Fruit fly (Drosophila melanogaster) whole organism, pupa: ENCODE results near the gene CG31465.

Experiments
- CG10348 ChIP-seq: fragments of 200-800 bp; sonication (Bioruptor generic); IDR thresholded peaks from 2 replicates; pipeline ENCODE4 v1.3.6; 2022; ENCODE audit warnings: missing biosample characterization, missing genetic modification characterization
- CG12605 ChIP-seq: fragments of 200-800 bp; sonication (Bioruptor generic); IDR thresholded peaks from 2 replicates; pipeline ENCODE4 v1.3.6; 2022; ENCODE audit warnings: missing biosample characterization, missing genetic modification characterization
- CG13204 ChIP-seq: fragments of 200-800 bp; sonication (Bioruptor generic); optimal IDR thresholded peaks from 2 replicates; lab custom pipeline; 2018; ENCODE audit warnings: missing biosample characterization, mild to moderate bottlenecking, missing genetic modification characterization, moderate library complexity
- CG14655 ChIP-seq: fragments of 200-800 bp; sonication (Bioruptor generic); optimal IDR thresholded peaks from 3 replicates; lab custom pipeline; 2017; ENCODE audit warnings: mild to moderate bottlenecking, missing biosample characterization, missing genetic modification reagents, missing genetic modification characterization
- CG15710 ChIP-seq: fragments of 200-800 bp; sonication (Bioruptor generic); optimal IDR thresholded peaks from 2 replicates; lab custom pipeline; 2018; ENCODE audit warnings: missing biosample characterization, mild to moderate bottlenecking, missing genetic modification characterization, moderate library complexity
- CG17806 ChIP-seq: fragments of 200-800 bp; sonication (Bioruptor generic); optimal IDR thresholded peaks from 2 replicates; lab custom pipeline; 2018; ENCODE audit warnings: missing biosample characterization, mild to moderate bottlenecking, missing genetic modification characterization, moderate library complexity
- CG32121 ChIP-seq: fragments of 200-800 bp; sonication (Bioruptor generic); IDR thresholded peaks from 2 replicates; pipeline ENCODE4 v1.3.6; 2022; ENCODE audit warnings: missing biosample characterization, missing genetic modification characterization
- CG34367 ChIP-seq: fragments of 200-800 bp; sonication (Bioruptor generic); optimal IDR thresholded peaks from 2 replicates; lab custom pipeline; 2018; ENCODE audit warnings: missing biosample characterization, mild to moderate bottlenecking, missing genetic modification characterization
- CG4496 ChIP-seq: fragments of 200-800 bp; sonication (Bioruptor generic); IDR thresholded peaks from 3 replicates; pipeline ENCODE4 v1.3.6; 2022; ENCODE audit warnings: missing biosample characterization, missing genetic modification characterization
- CG8159 ChIP-seq: fragments of 200-800 bp; sonication (Bioruptor generic); optimal IDR thresholded peaks from 3 replicates; lab custom pipeline; 2018; ENCODE audit warnings: missing biosample characterization, mild to moderate bottlenecking, missing genetic modification characterization, moderate library complexity
- CG8301 ChIP-seq: fragments of 200-800 bp; sonication (Bioruptor generic); optimal IDR thresholded peaks from 2 replicates; lab custom pipeline; 2018; ENCODE audit warnings: missing biosample characterization, mild to moderate bottlenecking, missing genetic modification characterization
- CG9948 ChIP-seq: fragments of 200-800 bp; sonication (Bioruptor generic); optimal IDR thresholded peaks from 2 replicates; lab custom pipeline; 2018; ENCODE audit warnings: missing biosample characterization, mild to moderate bottlenecking, missing genetic modification characterization, moderate library complexity
- D1 ChIP-seq: fragments of 200-800 bp; sonication (Bioruptor generic); optimal IDR thresholded peaks from 2 replicates; lab custom pipeline; 2018; ENCODE audit warnings: missing biosample characterization, mild to moderate bottlenecking, missing genetic modification characterization, moderate library complexity
- EcR ChIP-seq: fragments of 200-800 bp; sonication (Bioruptor generic); optimal IDR thresholded peaks from 3 replicates; lab custom pipeline; 2019; ENCODE audit warnings: missing biosample characterization, missing genetic modification characterization, mild to moderate bottlenecking, moderate library complexity, missing genetic modification reagents
- Ets98B ChIP-seq: fragments of 200-800 bp; sonication (Bioruptor generic); IDR thresholded peaks from 2 replicates; pipeline ENCODE4 v1.3.6; 2022; ENCODE audit warnings: missing biosample characterization, missing genetic modification characterization
- Pif1A ChIP-seq: fragments of 200-800 bp; sonication (Bioruptor generic); optimal IDR thresholded peaks from 3 replicates; lab custom pipeline; 2016; ENCODE audit warnings: missing biosample characterization, missing genetic modification characterization
- Pif1B ChIP-seq: fragments of 200-800 bp; sonication (Bioruptor generic); optimal IDR thresholded peaks from 3 replicates; lab custom pipeline; 2016; ENCODE audit warnings: missing biosample characterization, missing genetic modification characterization
- Snoo ChIP-seq: fragments of 200-800 bp; sonication (Bioruptor generic); optimal IDR thresholded peaks from 3 replicates; lab custom pipeline; 2017; ENCODE audit warnings: missing biosample characterization, mild to moderate bottlenecking, missing genetic modification characterization, inconsistent platforms
- fd96Ca ChIP-seq: fragments of 200-800 bp; sonication (Bioruptor generic); IDR thresholded peaks from 3 replicates; pipeline ENCODE4 v1.3.6; 2022; ENCODE audit warnings: missing biosample characterization, missing genetic modification characterization
- gl ChIP-seq: fragments of 200-800 bp; sonication (Bioruptor generic); optimal IDR thresholded peaks from 2 replicates; lab custom pipeline; 2018; ENCODE audit warnings: missing biosample characterization, mild to moderate bottlenecking, missing genetic modification characterization
- rn ChIP-seq: fragments of 200-800 bp; sonication (Bioruptor generic); IDR thresholded peaks from 2 replicates; pipeline ENCODE4 v1.3.6; 2022; ENCODE audit warnings: missing biosample characterization, missing genetic modification characterization

Gene CG31465

DNA sequence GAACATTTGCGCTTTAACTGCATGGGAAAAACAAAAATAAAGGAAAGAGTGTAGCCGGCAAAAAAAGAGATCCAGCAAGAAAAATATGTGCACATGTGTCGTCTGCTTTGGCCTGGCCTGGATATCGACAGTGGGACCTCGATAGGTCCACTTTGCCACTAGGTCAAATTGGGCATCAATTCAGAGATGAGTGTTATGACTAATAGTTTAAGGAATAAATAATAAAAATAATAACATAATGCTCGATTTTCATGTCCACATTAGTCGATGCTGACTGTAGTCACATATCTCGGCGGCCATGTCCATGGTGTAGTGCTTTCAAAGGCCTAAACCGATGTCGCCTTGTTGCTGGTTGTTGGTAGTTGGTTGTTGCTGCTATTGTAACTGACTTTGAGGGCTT is 17.0 kb downstream of the CG31465 start:
- TF ChIP-seq CG4496 (GFP tag; lab: Robert Waterston, UW) (peak; percentile 98), gl (peak; percentile 94), Ets98B (peak; percentile 97), CG8301 (tag; lab: Kevin White, UChicago) (peak; percentile 96), rn (GFP tag; lab: Robert Waterston, UW) (peak; percentile 88), Pif1A (GFP tag; lab: Kevin White, UChicago) (peak; percentile 97), CG14655 (GFP tag; lab: Kevin White, UChicago) (peak; percentile 97), CG13204 (GFP tag; lab: Kevin White, UChicago) (peak; percentile 94), CG8159 (tag; lab: Kevin White, UChicago) (peak; percentile 95), CG34367 (peak; percentile 95), CG10348 (GFP tag; lab: Robert Waterston, UW) (peak; percentile 73), CG9948 (tag; lab: Kevin White, UChicago) (peak; percentile 96), CG32121 (GFP tag; lab: Robert Waterston, UW) (peak; percentile 88), Pif1B (GFP tag; lab: Kevin White, UChicago) (peak; percentile 96), Snoo (peak; percentile 83), CG12605 (peak; percentile 96), CG15710 (peak; percentile 96), fd96Ca (GFP tag; lab: Robert Waterston, UW) (peak; percentile 97), CG17806 (tag; lab: Kevin White, UChicago) (peak; percentile 97), D1 (tag; lab: Kevin White, UChicago) (peak; percentile 89), EcR (GFP tag; lab: Kevin White, UChicago) (peak; percentile 47)
- TF ChIP-seq, all 21 proteins: peak for 21

DNA sequence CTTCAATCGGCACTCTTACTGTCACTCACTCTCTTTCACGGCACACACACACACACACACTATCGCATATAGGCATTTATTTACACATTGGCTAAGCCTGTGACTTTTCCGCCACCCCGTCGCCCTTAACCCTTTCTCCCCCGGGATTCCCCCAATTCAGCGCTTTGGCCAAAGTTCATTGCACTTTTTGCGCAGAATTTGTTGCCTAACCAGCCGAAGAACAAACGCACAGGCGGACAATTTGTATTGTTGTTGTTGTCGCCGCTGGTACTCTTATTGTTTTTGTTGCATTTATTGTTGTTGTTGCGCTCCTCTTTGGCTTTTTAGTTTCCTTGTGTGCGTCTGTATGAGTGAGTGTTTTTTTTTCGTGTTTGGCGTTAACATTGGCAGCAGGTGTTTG is 18.1 kb downstream of the CG31465 start:
- TF ChIP-seq EcR (GFP tag; lab: Kevin White, UChicago) (peak; percentile 78), CG12605 (no peak)
- TF ChIP-seq, all 21 proteins: peak for 1

DNA sequence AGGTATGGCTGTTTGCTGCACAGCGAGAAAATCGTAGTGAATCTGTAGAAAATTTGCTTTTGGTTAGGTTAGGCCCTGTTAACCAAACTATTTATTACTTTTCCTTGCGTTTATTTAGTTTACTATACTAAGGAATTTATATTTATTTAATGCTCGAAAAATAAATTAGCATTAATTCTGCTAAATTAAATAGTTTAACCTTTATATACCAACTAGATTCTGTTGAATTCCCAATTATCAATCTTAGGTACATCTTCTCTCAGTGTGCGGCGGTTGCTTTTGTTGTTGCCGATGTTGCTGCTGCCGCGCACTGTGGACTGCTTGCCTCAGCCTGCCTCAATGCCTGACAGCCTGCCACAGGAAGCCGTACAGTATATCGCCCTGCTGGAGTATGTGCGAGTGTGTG is 18.6 kb downstream of the CG31465 start:
- peak; percentile 42; the same call in 1 of the 2 replicates for TF ChIP-seq CG12605
- TF ChIP-seq CG10348 (GFP tag; lab: Robert Waterston, UW), result no peak
- peak; percentile 53 for TF ChIP-seq gl
- TF ChIP-seq CG14655 (GFP tag; lab: Kevin White, UChicago), result peak; percentile 89
- TF ChIP-seq CG34367, result peak; percentile 24
- no peak for TF ChIP-seq CG32121 (GFP tag; lab: Robert Waterston, UW)
- peak; percentile 87 for TF ChIP-seq CG8159 (tag; lab: Kevin White, UChicago)
- TF ChIP-seq CG15710, result peak; percentile 72
- TF ChIP-seq D1 (tag; lab: Kevin White, UChicago), result peak; percentile 51
- TF ChIP-seq CG4496 (GFP tag; lab: Robert Waterston, UW), result peak; percentile 45; the same call in 1 of the 3 replicates
- TF ChIP-seq CG8301 (tag; lab: Kevin White, UChicago), result peak; percentile 79
- peak; percentile 58 for TF ChIP-seq Pif1B (GFP tag; lab: Kevin White, UChicago)
- peak; percentile 84 for TF ChIP-seq CG17806 (tag; lab: Kevin White, UChicago)
- TF ChIP-seq CG9948 (tag; lab: Kevin White, UChicago), result peak; percentile 76
- no peak for TF ChIP-seq rn (GFP tag; lab: Robert Waterston, UW)
- no peak for TF ChIP-seq fd96Ca (GFP tag; lab: Robert Waterston, UW)
- TF ChIP-seq CG13204 (GFP tag; lab: Kevin White, UChicago), result peak; percentile 28
- TF ChIP-seq Ets98B, result peak; percentile 33; the same call in 1 of the 2 replicates
- TF ChIP-seq Pif1A (GFP tag; lab: Kevin White, UChicago), result peak; percentile 57
- peak; percentile 51 for TF ChIP-seq Snoo
- no peak for TF ChIP-seq EcR (GFP tag; lab: Kevin White, UChicago)
- TF ChIP-seq, all 21 proteins: peak for 16

DNA sequence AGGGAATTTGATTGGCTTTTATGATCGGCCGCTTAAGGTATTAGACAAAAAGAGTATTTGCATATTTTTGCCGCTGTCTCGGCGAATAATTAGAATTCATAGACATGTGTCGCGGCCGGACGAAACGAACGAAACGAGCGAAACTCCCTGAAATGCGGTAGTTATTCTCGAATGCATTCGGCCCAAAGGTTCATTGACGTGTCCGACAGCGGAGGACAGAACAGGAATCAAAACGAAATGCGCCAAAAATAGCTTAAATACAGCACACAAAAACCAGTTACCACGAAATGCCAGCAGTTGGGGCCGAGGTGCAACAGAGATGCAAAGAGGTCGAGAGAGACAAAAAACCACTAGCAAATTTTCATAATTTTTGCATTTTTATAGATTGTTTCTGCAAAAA is 23.7 kb downstream of the CG31465 start:
- TF ChIP-seq CG8159 (tag; lab: Kevin White, UChicago) (no peak), CG14655 (GFP tag; lab: Kevin White, UChicago) (peak; percentile 5), Pif1B (GFP tag; lab: Kevin White, UChicago) (no peak), CG32121 (GFP tag; lab: Robert Waterston, UW) (no peak), EcR (GFP tag; lab: Kevin White, UChicago) (peak; percentile 90), CG12605 (no peak), CG10348 (GFP tag; lab: Robert Waterston, UW) (no peak), CG9948 (tag; lab: Kevin White, UChicago) (no peak), CG15710 (peak; percentile 2), Ets98B (no peak), CG17806 (tag; lab: Kevin White, UChicago) (no peak)

DNA sequence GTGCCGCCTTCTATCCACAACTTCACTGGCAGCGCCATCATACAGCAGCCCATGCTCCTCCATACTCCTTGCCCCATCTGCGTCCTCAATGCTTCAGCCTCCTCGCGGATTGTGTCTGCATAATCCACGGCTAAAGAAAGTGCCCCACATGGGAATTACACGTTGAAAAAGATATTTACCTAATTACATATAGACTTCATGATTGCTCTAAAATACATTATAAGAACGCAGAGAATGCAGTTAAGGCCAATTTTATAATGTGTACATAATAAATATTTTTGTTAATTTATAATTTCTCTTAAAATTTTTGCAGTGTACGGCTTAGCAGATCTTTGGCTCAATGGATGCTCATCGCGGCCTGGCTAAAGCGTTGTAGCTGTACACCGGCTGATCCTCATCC is 25.0 kb downstream of the CG31465 start:
- no peak for TF ChIP-seq CG10348 (GFP tag; lab: Robert Waterston, UW)
- TF ChIP-seq CG12605, result peak; percentile 83
- TF ChIP-seq CG9948 (tag; lab: Kevin White, UChicago), result peak; percentile 94
- TF ChIP-seq Pif1A (GFP tag; lab: Kevin White, UChicago), result peak; percentile 87
- peak; percentile 90 for TF ChIP-seq Ets98B
- TF ChIP-seq CG34367, result peak; percentile 87
- peak; percentile 83 for TF ChIP-seq CG32121 (GFP tag; lab: Robert Waterston, UW)
- peak; percentile 84 for TF ChIP-seq D1 (tag; lab: Kevin White, UChicago)
- peak; percentile 88 for TF ChIP-seq CG8159 (tag; lab: Kevin White, UChicago)
- TF ChIP-seq gl, result peak; percentile 65
- peak; percentile 94 for TF ChIP-seq CG14655 (GFP tag; lab: Kevin White, UChicago)
- peak; percentile 85 for TF ChIP-seq Pif1B (GFP tag; lab: Kevin White, UChicago)
- peak; percentile 78 for TF ChIP-seq rn (GFP tag; lab: Robert Waterston, UW)
- TF ChIP-seq EcR (GFP tag; lab: Kevin White, UChicago), result peak; percentile 6
- TF ChIP-seq CG13204 (GFP tag; lab: Kevin White, UChicago), result peak; percentile 57
- peak; percentile 91 for TF ChIP-seq CG17806 (tag; lab: Kevin White, UChicago)
- TF ChIP-seq Snoo, result peak; percentile 81
- TF ChIP-seq CG8301 (tag; lab: Kevin White, UChicago), result peak; percentile 94
- peak; percentile 91 for TF ChIP-seq CG4496 (GFP tag; lab: Robert Waterston, UW)
- peak; percentile 89 for TF ChIP-seq CG15710
- TF ChIP-seq fd96Ca (GFP tag; lab: Robert Waterston, UW), result peak; percentile 82; the same call in 2 of the 3 replicates
